Worm (Caenorhabditis elegans): ENCODE data around the gene vep-2.

DNA sequence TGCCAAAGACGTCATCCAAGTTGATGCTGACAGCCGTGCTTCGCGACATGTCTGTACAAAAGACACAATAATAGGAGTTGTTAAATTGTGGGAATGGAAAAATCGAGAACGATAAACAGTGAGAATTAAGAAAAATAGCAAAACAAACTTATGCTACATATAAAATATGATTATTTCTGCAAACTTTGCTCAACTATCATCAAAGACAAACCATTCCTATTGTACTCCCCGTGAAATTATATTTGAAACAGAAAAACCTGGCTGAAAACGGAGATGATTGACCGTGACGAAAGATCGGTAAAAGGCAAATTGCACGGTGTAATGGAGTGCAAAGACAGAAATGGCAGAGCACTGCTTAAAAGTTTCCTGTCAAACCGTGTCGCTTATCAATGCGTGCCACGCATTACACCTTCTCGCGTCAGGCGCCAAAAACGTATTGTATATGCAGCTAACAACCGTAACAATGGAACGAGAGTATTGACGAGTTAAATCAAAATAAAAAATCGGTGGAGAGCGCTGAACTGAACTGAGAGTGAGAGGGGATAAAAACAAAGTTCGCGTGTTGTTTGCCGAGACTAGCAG is 17.0 kb upstream of the vep-2 start, which contains the start of gene C18B2.5:
- TF ChIP-seq unc-62 (GFP tag; optimal IDR thresholded peaks at IDR 0.05 in 1 of 2) (no peak), unc-62 (tag; optimal IDR thresholded peaks at IDR 0.05) (no peak), nhr-11 (tag; optimal IDR thresholded peaks at IDR 0.05) (no peak), nhr-25 (tag; optimal IDR thresholded peaks at IDR 0.05; ENCODE audit: borderline replicate concordance, insufficient read depth) (no peak), ceh-82 (tag; optimal IDR thresholded peaks at IDR 0.05) (no peak), Y48G9A.11 (GFP tag; IDR thresholded peaks at IDR 0.05) (no peak), aly-2 (tag; optimal IDR thresholded peaks at IDR 0.05) (no peak), snpc-4 (tag; optimal IDR thresholded peaks at IDR 0.05) (no peak), zfp-3 (GFP tag; conservative IDR thresholded peaks at IDR 0.05) (no peak), pqm-1 (tag; optimal IDR thresholded peaks at IDR 0.05) (peak; percentile 87)
